Fruit fly (Drosophila melanogaster): ENCODE data around the gene CG15571.

Gene CG15571

dm6 chrX:4172143-4172771 is 44.9 kb downstream of the CG15571 start (continued):
- TF ChIP-seq unpg (GFP tag; optimal IDR thresholded peaks at IDR 0.05) = peak; percentile 35
- peak; percentile 13 for TF ChIP-seq CoRest (tag; optimal IDR thresholded peaks at IDR 0.05)
- 0 out of 3 replicates have a peak, but pooled peaks have one; percentile 27 for TF ChIP-seq ci (GFP tag; IDR thresholded peaks at IDR 0.05)
- peak; percentile 15 for TF ChIP-seq Hr3 (GFP tag; optimal IDR thresholded peaks at IDR 0.05)
- TF ChIP-seq chn (GFP tag; optimal IDR thresholded peaks at IDR 0.05) = no peak
- no peak for TF ChIP-seq CG2202 (tag; optimal IDR thresholded peaks at IDR 0.05)
- TF ChIP-seq gem (tag; optimal IDR thresholded peaks at IDR 0.05) = peak; percentile 60
- TF ChIP-seq pum (GFP tag; optimal IDR thresholded peaks at IDR 0.05) = no peak
- TF ChIP-seq grau (tag; optimal IDR thresholded peaks at IDR 0.05) = peak; percentile 24
- TF ChIP-seq CG4854 (GFP tag; optimal IDR thresholded peaks at IDR 0.05) = no peak
- TF ChIP-seq Rfx (GFP tag; IDR thresholded peaks at IDR 0.05) = peak; percentile 34; the same call in 1 of the 2 replicates
- peak in 1 of 2 experiments; percentile 44 for TF ChIP-seq bsh (GFP tag; optimal IDR thresholded peaks at IDR 0.05)
- TF ChIP-seq ara (GFP tag; IDR thresholded peaks at IDR 0.05) = peak; percentile 28; the same call in 1 of the 2 replicates
- TF ChIP-seq CG31224 (GFP tag; IDR thresholded peaks at IDR 0.05) = peak; percentile 52; the same call in 1 of the 2 replicates
- TF ChIP-seq dan (GFP tag; IDR thresholded peaks at IDR 0.05) = no peak
- no peak for TF ChIP-seq CG11093 (GFP tag; IDR thresholded peaks at IDR 0.05)
- peak; percentile 29 for TF ChIP-seq nmo (GFP tag; optimal IDR thresholded peaks at IDR 0.05)
- TF ChIP-seq hb (GFP tag; IDR thresholded peaks at IDR 0.05; ENCODE audit: partially characterized antibody) = no peak
- no peak for TF ChIP-seq CG13287 (GFP tag; IDR thresholded peaks at IDR 0.05; ENCODE audit: partially characterized antibody)
- TF ChIP-seq Rx (GFP tag; IDR thresholded peaks at IDR 0.05) = 0 out of 2 replicates have a peak, but pooled peaks have one; percentile 26
- TF ChIP-seq CG7839 (tag; optimal IDR thresholded peaks at IDR 0.05) = peak; percentile 29
- no peak for TF ChIP-seq ttk (GFP tag; IDR thresholded peaks at IDR 0.05)
- no peak for TF ChIP-seq hkb (optimal IDR thresholded peaks at IDR 0.05)
- 0 out of 2 replicates have a peak, but pooled peaks have one; percentile 17 for TF ChIP-seq hkb (GFP tag; IDR thresholded peaks at IDR 0.05)
- TF ChIP-seq CG2678 (tag; optimal IDR thresholded peaks at IDR 0.05) = peak; percentile 35
- peak; percentile 56 for TF ChIP-seq CG15601 (tag; optimal IDR thresholded peaks at IDR 0.05)
- TF ChIP-seq zen (tag; optimal IDR thresholded peaks at IDR 0.05) = no peak
- peak; percentile 32 for TF ChIP-seq E2f2 (GFP tag; IDR thresholded peaks at IDR 0.05)
- peak; percentile 13 for TF ChIP-seq CG4424 (GFP tag; optimal IDR thresholded peaks at IDR 0.05)
- 0 out of 2 replicates have a peak, but pooled peaks have one; percentile 24 for TF ChIP-seq seq (GFP tag; IDR thresholded peaks at IDR 0.05)
- TF ChIP-seq Myb (GFP tag; optimal IDR thresholded peaks at IDR 0.05) = no peak
- no peak for TF ChIP-seq eyg (GFP tag; optimal IDR thresholded peaks at IDR 0.05)
- TF ChIP-seq Xrp1 (GFP tag; IDR thresholded peaks at IDR 0.05) = peak; percentile 43; the same call in 1 of the 2 replicates
- 0 out of 3 replicates have a peak, but pooled peaks have one; percentile 26 for TF ChIP-seq tgo (GFP tag; IDR thresholded peaks at IDR 0.05)
- TF ChIP-seq Scr (GFP tag; IDR thresholded peaks at IDR 0.05; ENCODE audit: partially characterized antibody) = no peak
- TF ChIP-seq Ada2b (GFP tag; IDR thresholded peaks at IDR 0.05) = peak; percentile 34; the same call in 1 of the 2 replicates
- no peak for TF ChIP-seq HLH54F (GFP tag; optimal IDR thresholded peaks at IDR 0.05)
- TF ChIP-seq CG12299 (tag; optimal IDR thresholded peaks at IDR 0.05) = no peak
- TF ChIP-seq grn (GFP tag; optimal IDR thresholded peaks at IDR 0.05) = no peak
- no peak for TF ChIP-seq toy (GFP tag; IDR thresholded peaks at IDR 0.05)
- 0 out of 3 replicates have a peak, but pooled peaks have one; percentile 17 for TF ChIP-seq Dbx (GFP tag; IDR thresholded peaks at IDR 0.05)
- TF ChIP-seq CG1647 (GFP tag; optimal IDR thresholded peaks at IDR 0.05) = no peak
- 0 out of 3 replicates have a peak, but pooled peaks have one; percentile 26 for TF ChIP-seq ase (GFP tag; IDR thresholded peaks at IDR 0.05)
- no peak for TF ChIP-seq Hr78 (GFP tag; optimal IDR thresholded peaks at IDR 0.05)
- peak; percentile 20 for TF ChIP-seq CG2712 (tag; optimal IDR thresholded peaks at IDR 0.05)
- no peak for TF ChIP-seq CG18764 (GFP tag; optimal IDR thresholded peaks at IDR 0.05)
- no peak for TF ChIP-seq bowl (GFP tag; IDR thresholded peaks at IDR 0.05)
- no peak for TF ChIP-seq CG8359 (GFP tag; optimal IDR thresholded peaks at IDR 0.05; ENCODE audit: borderline replicate concordance)
- TF ChIP-seq CG1603 (tag; optimal IDR thresholded peaks at IDR 0.05) = peak; percentile 61

Data from whole organism, embryonic.